Fruit fly (Drosophila melanogaster) whole organism, wandering third instar larva: ENCODE data around the gene CG12279.

Experiments
- CG9705 ChIP-seq: fragments of 200-800 bp; sonication (Bioruptor generic); optimal IDR thresholded peaks from 2 replicates; lab custom pipeline; 2018; ENCODE audit warnings: missing biosample characterization, mild to moderate bottlenecking, missing genetic modification characterization
- Hr78 ChIP-seq: fragments of >200 bp; optimal IDR thresholded peaks from 2 replicates; lab custom pipeline; 2017; ENCODE audit warnings: missing biosample characterization, missing genetic modification characterization
- Mio ChIP-seq: sonication (Bioruptor generic); optimal IDR thresholded peaks from 2 replicates; lab custom pipeline; 2016; ENCODE audit warnings: missing biosample characterization, missing genetic modification characterization
- OdsH ChIP-seq: fragments of 200-800 bp; sonication (Bioruptor generic); optimal IDR thresholded peaks from 2 replicates; lab custom pipeline; 2016; ENCODE audit warnings: missing biosample characterization, mild to moderate bottlenecking, missing genetic modification characterization
- pan ChIP-seq: fragments of >200 bp; optimal IDR thresholded peaks from 2 replicates; lab custom pipeline; 2017

dm6 chr3R:12681275-12681674 is 23.6 kb upstream of the CG12279 start, which contains the start of gene Cyp313a4:
- TF ChIP-seq OdsH (GFP tag; lab: Kevin White, UChicago) = no peak
- no peak for TF ChIP-seq Mio (GFP tag; lab: Kevin White, UChicago)
- no peak for TF ChIP-seq pan (lab: Kevin White, UChicago)
- no peak for TF ChIP-seq Hr78 (GFP tag; lab: Kevin White, UChicago)
- TF ChIP-seq CG9705 (GFP tag; lab: Kevin White, UChicago) = no peak
